Fruit fly (Drosophila melanogaster): ENCODE data around the gene CG4313.

CG4313 gene

dm6 chrX:2088798-2089197 lies 47.1 kb downstream of the CG4313 start:
- TF ChIP-seq CTCF (optimal IDR thresholded peaks at IDR 0.05) (no peak), CG8478 (optimal IDR thresholded peaks at IDR 0.05) (no peak)

- TF ChIP-seq CTCF (optimal IDR thresholded peaks at IDR 0.05) (no peak), CG8478 (optimal IDR thresholded peaks at IDR 0.05) (no peak)
Observed at dm6 chrX:2089812-2090211, 48.1 kb downstream of the CG4313 start.

- TF ChIP-seq CTCF (optimal IDR thresholded peaks at IDR 0.05) (peak; percentile 58 to 78), CG8478 (optimal IDR thresholded peaks at IDR 0.05) (no peak)
Observed at dm6 chrX:2094072-2094761, 52.5 kb downstream of the CG4313 start, which contains the start of gene csw. TSS of gene csw (plus strand) at chrX:2094234.

dm6 chrX:2096341-2096740 lies 54.7 kb downstream of the CG4313 start:
- TF ChIP-seq CG8478 (optimal IDR thresholded peaks at IDR 0.05) (no peak), CTCF (optimal IDR thresholded peaks at IDR 0.05) (no peak)

dm6 chrX:2098267-2098666 lies 56.6 kb downstream of the CG4313 start:
- TF ChIP-seq CTCF (optimal IDR thresholded peaks at IDR 0.05) (no peak), CG8478 (optimal IDR thresholded peaks at IDR 0.05) (no peak)

- no peak for TF ChIP-seq CG8478 (optimal IDR thresholded peaks at IDR 0.05)
- TF ChIP-seq CTCF (optimal IDR thresholded peaks at IDR 0.05), result no peak
Observed at dm6 chrX:2103859-2104258, 62.2 kb downstream of the CG4313 start.

- TF ChIP-seq CTCF (optimal IDR thresholded peaks at IDR 0.05) (no peak), CG8478 (optimal IDR thresholded peaks at IDR 0.05) (no peak)
Observed at dm6 chrX:2104365-2104764, 62.7 kb downstream of the CG4313 start.

Data from S2 (cell line).